Worm (Caenorhabditis elegans) whole organism, L4 larva: ENCODE results near the gene F10D2.8.

ENCODE experiments used
- D1046.2 ChIP-seq: fragments of 200-800 bp; sonication (Bioruptor generic); IDR thresholded peaks from 2 replicates; pipeline ENCODE4 v1.3.6; 2022; ENCODE audit warnings: missing genetic modification characterization, missing compliant biosample characterization
- ZK337.2 ChIP-seq: fragments of 200-800 bp; sonication (Bioruptor generic); IDR thresholded peaks from 2 replicates; pipeline ENCODE4 v1.3.6; 2022; ENCODE audit warnings: missing genetic modification reagents, missing genetic modification characterization, missing compliant biosample characterization
- aha-1 ChIP-seq: fragments of 150-350 bp; peaks from one replicate; lab custom pipeline; 2014; ENCODE audit warnings: missing biosample characterization, missing genetic modification characterization
- aly-2 ChIP-seq: sonication (generic microtip); optimal IDR thresholded peaks from 2 replicates; lab custom pipeline; 2018; ENCODE audit warnings: missing biosample characterization, missing genetic modification characterization
- ama-1 ChIP-seq: fragments of 150-350 bp; optimal IDR thresholded peaks from 2 replicates; lab custom pipeline; 2014; ENCODE audit warnings: inconsistent platforms, mixed read lengths
- arid-1 ChIP-seq: fragments of 200-800 bp; sonication (Bioruptor generic); conservative IDR thresholded peaks from 2 replicates; pipeline ENCODE4 v1.3.6; 2022; ENCODE audit warnings: missing genetic modification reagents, missing genetic modification characterization, missing compliant biosample characterization
- attf-4 ChIP-seq: sonication (generic microtip); optimal IDR thresholded peaks from 3 replicates; lab custom pipeline; 2017; ENCODE audit warnings: missing biosample characterization, missing genetic modification characterization
- ceh-28 ChIP-seq: fragments of 150-350 bp; optimal IDR thresholded peaks from 2 replicates; lab custom pipeline; 2014; ENCODE audit warnings: missing biosample characterization, missing genetic modification reagents, missing genetic modification characterization
- ces-1 ChIP-seq: fragments of 150-350 bp; sonication (generic microtip); optimal IDR thresholded peaks from 4 replicates; lab custom pipeline; 2014; ENCODE audit warnings: missing biosample characterization, missing genetic modification reagents, missing genetic modification characterization
- daf-16 ChIP-seq, 3 experiments: sonication (generic microtip); optimal IDR thresholded peaks; 2 replicates each; lab custom pipeline; 2016 to 2017; ENCODE audit warnings: missing genetic modification characterization in 3 of 3, missing genetic modification reagents in 3 of 3, mild to moderate bottlenecking in 2 of 3, missing compliant biosample characterization in 2 of 3, missing biosample characterization in 1 of 3, moderate library complexity in 1 of 3
- dmd-8 ChIP-seq: fragments of 200-800 bp; sonication (Bioruptor generic); IDR thresholded peaks from 2 replicates; pipeline ENCODE4 v1.3.6; 2022; ENCODE audit warnings: missing genetic modification characterization, missing compliant biosample characterization
- dmd-9 ChIP-seq: fragments of 200-800 bp; sonication (Bioruptor generic); IDR thresholded peaks from 2 replicates; pipeline ENCODE4 v1.3.6; 2022; ENCODE audit warnings: missing genetic modification reagents, missing genetic modification characterization, missing compliant biosample characterization
- duxl-1 ChIP-seq: sonication (generic microtip); optimal IDR thresholded peaks from 2 replicates; lab custom pipeline; 2016; ENCODE audit warnings: mild to moderate bottlenecking, missing genetic modification characterization, moderate library complexity, missing compliant biosample characterization; ENCODE audit not compliant: poor library complexity
- egl-43 ChIP-seq: fragments of 200-800 bp; sonication (Bioruptor generic); IDR thresholded peaks from 2 replicates; pipeline ENCODE4 v1.3.6; 2022; ENCODE audit warnings: missing genetic modification reagents, missing genetic modification characterization, missing compliant biosample characterization
- fkh-10 ChIP-seq: fragments of 150-350 bp; optimal IDR thresholded peaks from 2 replicates; lab custom pipeline; 2014; ENCODE audit warnings: missing biosample characterization, missing genetic modification reagents, missing genetic modification characterization
- fos-1 ChIP-seq: fragments of 150-350 bp; optimal IDR thresholded peaks from 2 replicates; lab custom pipeline; 2014; ENCODE audit warnings: missing biosample characterization, missing genetic modification characterization
- gei-8 ChIP-seq: fragments of 200-800 bp; sonication (Bioruptor generic); optimal IDR thresholded peaks from 2 replicates; lab custom pipeline; 2018; ENCODE audit warnings: mild to moderate bottlenecking, missing genetic modification characterization, missing compliant biosample characterization
- hif-1 ChIP-seq, 2 experiments: sonication (generic microtip); optimal IDR thresholded peaks; 2 replicates each; lab custom pipeline; 2016 to 2017; ENCODE audit warnings: missing compliant biosample characterization in 2 of 2, missing genetic modification characterization in 2 of 2, missing genetic modification reagents in 2 of 2, missing genotype in 2 of 2, mild to moderate bottlenecking in 1 of 2
- hmg-1.1 ChIP-seq: fragments of 200-800 bp; sonication (Bioruptor generic); IDR thresholded peaks from 2 replicates; pipeline ENCODE4 v1.3.6; 2022; ENCODE audit warnings: missing genetic modification reagents, missing genetic modification characterization, missing compliant biosample characterization
- jun-1 ChIP-seq: fragments of 150-350 bp; optimal IDR thresholded peaks from 2 replicates; lab custom pipeline; 2014; ENCODE audit warnings: missing biosample characterization, missing genetic modification reagents, missing genetic modification characterization
- lim-7 ChIP-seq: fragments of 200-800 bp; sonication (Bioruptor generic); IDR thresholded peaks from 2 replicates; pipeline ENCODE4 v1.3.6; 2022; ENCODE audit warnings: missing genetic modification characterization, missing compliant biosample characterization
- lin-1 ChIP-seq: fragments of 200-800 bp; sonication (Bioruptor generic); IDR thresholded peaks from 2 replicates; pipeline ENCODE4 v1.3.6; 2022; ENCODE audit warnings: missing genetic modification reagents, missing genetic modification characterization, missing compliant biosample characterization
- lin-15B ChIP-seq: fragments of 150-350 bp; sonication (generic microtip); optimal IDR thresholded peaks from 3 replicates; lab custom pipeline; 2014; ENCODE audit warnings: missing biosample characterization, missing genetic modification characterization
- lin-38 ChIP-seq: fragments of 200-800 bp; sonication (Bioruptor generic); IDR thresholded peaks from 2 replicates; pipeline ENCODE4 v1.3.6; 2022; ENCODE audit warnings: missing genetic modification reagents, missing genetic modification characterization, missing compliant biosample characterization
- lir-3 ChIP-seq: sonication (generic microtip); optimal IDR thresholded peaks from 2 replicates; lab custom pipeline; 2016; ENCODE audit warnings: mild to moderate bottlenecking, missing genetic modification characterization, missing compliant biosample characterization
- madf-5 ChIP-seq, 2 experiments: fragments of 200-800 bp; sonication (Bioruptor generic); IDR thresholded peaks; 2 replicates each; pipeline ENCODE4 v1.3.6; 2022; ENCODE audit warnings: missing compliant biosample characterization in 2 of 2, missing genetic modification characterization in 2 of 2
- madf-9 ChIP-seq: fragments of 200-800 bp; sonication (Bioruptor generic); conservative IDR thresholded peaks from 2 replicates; pipeline ENCODE4 v1.3.6; 2022; ENCODE audit warnings: missing genetic modification reagents, missing genetic modification characterization, missing compliant biosample characterization
- mdt-29 ChIP-seq: fragments of 200-800 bp; sonication (Bioruptor generic); IDR thresholded peaks from 2 replicates; pipeline ENCODE4 v1.3.6; 2022; ENCODE audit warnings: missing genetic modification reagents, missing genetic modification characterization, missing compliant biosample characterization
- mep-1 ChIP-seq: fragments of 150-350 bp; sonication (generic microtip); optimal IDR thresholded peaks from 3 replicates; lab custom pipeline; 2014; ENCODE audit warnings: missing biosample characterization, missing genetic modification characterization
- mxl-2 ChIP-seq: fragments of 200-800 bp; sonication (Bioruptor generic); conservative IDR thresholded peaks from 2 replicates; pipeline ENCODE4 v1.3.6; 2022; ENCODE audit warnings: missing genetic modification reagents, missing genetic modification characterization, missing compliant biosample characterization
- mxl-3 ChIP-seq: fragments of 200-800 bp; sonication (Bioruptor generic); optimal IDR thresholded peaks from 2 replicates; lab custom pipeline; 2018; ENCODE audit warnings: mild to moderate bottlenecking, missing genetic modification characterization, missing compliant biosample characterization
- nhr-10 ChIP-seq: fragments of 150-350 bp; optimal IDR thresholded peaks from 2 replicates; lab custom pipeline; 2014; ENCODE audit warnings: missing biosample characterization, missing genetic modification characterization
- nhr-111 ChIP-seq: fragments of 200-800 bp; sonication (Bioruptor generic); optimal IDR thresholded peaks from 2 replicates; lab custom pipeline; 2018; ENCODE audit warnings: mild to moderate bottlenecking, missing genetic modification characterization, missing compliant biosample characterization
- nhr-237 ChIP-seq: sonication (generic microtip); optimal IDR thresholded peaks from 2 replicates; lab custom pipeline; 2017; ENCODE audit warnings: missing biosample characterization, missing genetic modification characterization
- nhr-28 ChIP-seq: fragments of 150-350 bp; optimal IDR thresholded peaks from 2 replicates; lab custom pipeline; 2014; ENCODE audit warnings: missing biosample characterization, missing genetic modification characterization
- nhr-42 ChIP-seq: fragments of 200-800 bp; sonication (Bioruptor generic); IDR thresholded peaks from 2 replicates; pipeline ENCODE4 v1.3.6; 2022; ENCODE audit warnings: missing genetic modification characterization, missing compliant biosample characterization
- php-3 ChIP-seq: fragments of 200-800 bp; sonication (Bioruptor generic); IDR thresholded peaks from 2 replicates; pipeline ENCODE4 v1.3.6; 2022; ENCODE audit warnings: missing genetic modification reagents, missing genetic modification characterization, missing compliant biosample characterization
- pqm-1 ChIP-seq: sonication (generic microtip); optimal IDR thresholded peaks from 2 replicates; lab custom pipeline; 2017; ENCODE audit warnings: missing biosample characterization, missing genetic modification characterization
- rbr-2 ChIP-seq: sonication (generic microtip); optimal IDR thresholded peaks from 2 replicates; lab custom pipeline; 2016; ENCODE audit warnings: missing genotype, missing genetic modification characterization, missing compliant biosample characterization
- saeg-2 ChIP-seq: fragments of 200-800 bp; sonication (Bioruptor generic); IDR thresholded peaks from 2 replicates; pipeline ENCODE4 v1.3.6; 2022; ENCODE audit warnings: missing genetic modification reagents, missing genetic modification characterization, missing compliant biosample characterization
- sdz-12 ChIP-seq: fragments of 200-800 bp; sonication (Bioruptor generic); optimal IDR thresholded peaks from 2 replicates; lab custom pipeline; 2018; ENCODE audit warnings: mild to moderate bottlenecking, missing genetic modification characterization, missing compliant biosample characterization
- set-16 ChIP-seq: fragments of 200-800 bp; sonication (Bioruptor generic); IDR thresholded peaks from 2 replicates; pipeline ENCODE4 v1.3.6; 2022; ENCODE audit warnings: missing genetic modification reagents, missing genetic modification characterization, missing compliant biosample characterization
- snpc-1.2 ChIP-seq: fragments of 200-800 bp; sonication (Bioruptor generic); IDR thresholded peaks from 2 replicates; pipeline ENCODE4 v1.3.6; 2022; ENCODE audit warnings: missing genetic modification reagents, missing genetic modification characterization, missing compliant biosample characterization
- spr-1 ChIP-seq: sonication (generic microtip); optimal IDR thresholded peaks from 2 replicates; lab custom pipeline; 2016; ENCODE audit warnings: mild to moderate bottlenecking, missing genetic modification characterization, missing compliant biosample characterization
- spr-3 ChIP-seq: fragments of 200-800 bp; sonication (Bioruptor generic); optimal IDR thresholded peaks from 2 replicates; lab custom pipeline; 2018; ENCODE audit warnings: mild to moderate bottlenecking, missing genetic modification characterization, missing compliant biosample characterization
- tag-97 ChIP-seq: fragments of 200-800 bp; sonication (Bioruptor generic); IDR thresholded peaks from 2 replicates; pipeline ENCODE4 v1.3.6; 2022; ENCODE audit warnings: missing genetic modification characterization, missing compliant biosample characterization
- unc-39 ChIP-seq: sonication (generic microtip); optimal IDR thresholded peaks from 2 replicates; lab custom pipeline; 2017; ENCODE audit warnings: missing biosample characterization, missing genetic modification characterization
- vab-7 ChIP-seq: fragments of 200-800 bp; sonication (Bioruptor generic); IDR thresholded peaks from 2 replicates; pipeline ENCODE4 v1.3.6; 2022; ENCODE audit warnings: missing genetic modification reagents, missing genetic modification characterization, missing compliant biosample characterization
- zfp-3 ChIP-seq: fragments of 200-800 bp; sonication (Bioruptor generic); conservative IDR thresholded peaks from 2 replicates; pipeline ENCODE4 v1.3.6; 2022; ENCODE audit warnings: missing genetic modification reagents, missing genetic modification characterization, missing compliant biosample characterization
- zip-2 ChIP-seq: fragments of 150-350 bp; optimal IDR thresholded peaks from 2 replicates; lab custom pipeline; 2014; ENCODE audit warnings: missing biosample characterization, missing genetic modification characterization
- ztf-11 ChIP-seq: fragments of 150-350 bp; optimal IDR thresholded peaks from 2 replicates; lab custom pipeline; 2014; ENCODE audit warnings: missing biosample characterization, missing genetic modification characterization

The F10D2.8 gene

ce11 chrV:7196498-7196966 lies 46.0 kb upstream of the F10D2.8 start, which contains the start of gene F09G2.2 (continued):
- TF ChIP-seq lir-3 = no peak
- peak; percentile 90 for TF ChIP-seq mep-1
- TF ChIP-seq nhr-237 (tag; lab: Kevin White, UChicago) = no peak
- TF ChIP-seq pqm-1 (tag; lab: Kevin White, UChicago) = no peak
- no peak for TF ChIP-seq madf-5 (GFP tag; IDR thresholded peaks at IDR 0.05; lab: Robert Waterston, UW)
- peak; percentile 49 for TF ChIP-seq zip-2
- TF ChIP-seq tag-97 (GFP tag; lab: Robert Waterston, UW) = no peak
- peak; percentile 77 for TF ChIP-seq duxl-1 (tag; lab: Kevin White, UChicago)
- TF ChIP-seq vab-7 (GFP tag; lab: Robert Waterston, UW) = 0 out of 2 replicates have a peak, but pooled peaks have one; percentile 14
- TF ChIP-seq madf-9 (GFP tag; lab: Robert Waterston, UW) = peak; percentile 73
- 0 out of 2 replicates have a peak, but pooled peaks have one; percentile 45 for TF ChIP-seq dmd-9 (GFP tag; lab: Robert Waterston, UW)
- TF ChIP-seq jun-1 (tag; lab: Kevin White, UChicago) = peak; percentile 76
- no peak for TF ChIP-seq lim-7 (GFP tag; lab: Robert Waterston, UW)
- TF ChIP-seq hmg-1.1 (GFP tag; lab: Robert Waterston, UW) = peak; percentile 89
- TF ChIP-seq sdz-12 (GFP tag; lab: Kevin White, UChicago) = no peak
- TF ChIP-seq arid-1 = peak; percentile 68
- 0 out of 2 replicates have a peak, but pooled peaks have one; percentile 44 for TF ChIP-seq D1046.2 (GFP tag; lab: Robert Waterston, UW)
- no peak for TF ChIP-seq nhr-10
- 0 out of 2 replicates have a peak, but pooled peaks have one; percentile 30 for TF ChIP-seq mdt-29 (GFP tag; lab: Robert Waterston, UW)
- peak; percentile 46; the same call in 1 of the 2 replicates for TF ChIP-seq php-3 (GFP tag; lab: Robert Waterston, UW)
- peak; percentile 72; the same call in 1 of the 2 replicates for TF ChIP-seq nhr-42 (GFP tag; lab: Robert Waterston, UW)
- TF ChIP-seq spr-3 = peak; percentile 46
- TF ChIP-seq dmd-8 (GFP tag; lab: Robert Waterston, UW) = no peak
- peak; percentile 61 for TF ChIP-seq set-16 (GFP tag; lab: Robert Waterston, UW)
- no peak for TF ChIP-seq gei-8 (GFP tag; lab: Kevin White, UChicago)
- peak; percentile 99 for TF ChIP-seq aha-1 (tag; lab: Kevin White, UChicago)
- TF ChIP-seq ces-1 (GFP tag; lab: Kevin White, UChicago) = no peak
- TF ChIP-seq ceh-28 (tag; lab: Kevin White, UChicago) = no peak
- peak; percentile 90 for TF ChIP-seq rbr-2 (tag; lab: Kevin White, UChicago)
- peak; percentile 52 to 69 for TF ChIP-seq daf-16 (GFP tag; optimal IDR thresholded peaks at IDR 0.05; lab: Kevin White, UChicago)
- TF ChIP-seq daf-16 (tag; optimal IDR thresholded peaks at IDR 0.05; lab: Kevin White, UChicago) = peak; percentile 83
- TF ChIP-seq lin-15B (tag; lab: Kevin White, UChicago) = peak; percentile 28
- no peak for TF ChIP-seq attf-4 (tag; lab: Kevin White, UChicago)
- TF ChIP-seq nhr-28 (tag; lab: Kevin White, UChicago) = peak; percentile 81
- TF ChIP-seq zfp-3 (GFP tag; lab: Robert Waterston, UW) = peak; percentile 72
- TF ChIP-seq fos-1 (tag; lab: Kevin White, UChicago) = no peak
- peak; percentile 56 for TF ChIP-seq spr-1 (tag; lab: Kevin White, UChicago)
- peak; percentile 65 for TF ChIP-seq lin-1 (GFP tag; lab: Robert Waterston, UW)
- TF ChIP-seq fkh-10 = peak; percentile 70
- TF ChIP-seq ZK337.2 = no peak
- no peak for TF ChIP-seq ztf-11 (tag; lab: Kevin White, UChicago)
- TF ChIP-seq unc-39 (tag; lab: Kevin White, UChicago) = no peak
- TF ChIP-seq mxl-3 (GFP tag; lab: Kevin White, UChicago) = peak; percentile 43
- TF ChIP-seq snpc-1.2 (GFP tag; lab: Robert Waterston, UW) = peak; percentile 53; the same call in 1 of the 2 replicates
- TF ChIP-seq lin-38 (GFP tag; lab: Robert Waterston, UW) = peak; percentile 87
- peak; percentile 32; the same call in 1 of the 2 replicates for TF ChIP-seq egl-43 (GFP tag; lab: Robert Waterston, UW)
- 0 out of 2 replicates have a peak, but pooled peaks have one; percentile 36 for TF ChIP-seq mxl-2 (GFP tag; lab: Robert Waterston, UW)
- no peak for TF ChIP-seq aly-2 (tag; lab: Kevin White, UChicago)
- TF ChIP-seq saeg-2 (GFP tag; lab: Robert Waterston, UW) = no peak
- TF ChIP-seq ama-1 (lab: Kevin White, UChicago) = peak; percentile 61
- TF ChIP-seq hif-1 (tag; optimal IDR thresholded peaks at IDR 0.05; lab: Kevin White, UChicago) = peak in 1 of 2 experiments; percentile 78
- no peak for TF ChIP-seq nhr-111
